Worm (Caenorhabditis elegans): ENCODE data around the gene C32D5.8.

DNA sequence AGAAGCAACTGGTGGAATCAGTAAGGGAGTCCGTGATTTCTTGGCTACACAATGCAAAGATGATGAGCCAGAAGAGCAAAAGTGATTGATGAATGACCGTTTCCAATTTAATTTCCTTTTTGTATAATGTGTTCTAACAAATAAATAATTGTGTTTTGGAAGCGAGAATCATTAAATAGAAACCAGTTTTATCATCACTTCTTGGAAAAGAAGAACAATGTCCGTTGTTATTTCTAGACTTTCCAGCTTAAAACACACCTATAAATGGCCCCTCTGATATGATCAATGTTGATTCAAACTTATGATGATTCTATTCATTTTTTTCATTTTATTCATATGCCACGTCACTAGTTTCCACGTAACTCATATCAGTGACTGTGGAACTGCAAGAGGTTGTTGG, 39.6 kb downstream of the C32D5.8 start, which contains the start of gene C29F5.8:
- no peak for TF ChIP-seq tab-1 (GFP tag; IDR thresholded peaks at IDR 0.05)
- TF ChIP-seq ztf-23 (GFP tag; IDR thresholded peaks at IDR 0.05): no peak
- TF ChIP-seq ref-1 (GFP tag; conservative IDR thresholded peaks at IDR 0.05): no peak
